Fruit fly (Drosophila melanogaster): ENCODE measurements around the gene Mitofilin.

dm6 chr3R:22057083-22057482, 33.9 kb upstream of the Mitofilin start:
- TF ChIP-seq CG4496 (GFP tag; IDR thresholded peaks at IDR 0.05) (no peak), CG8301 (tag; optimal IDR thresholded peaks at IDR 0.05) (no peak), CG15710 (tag; optimal IDR thresholded peaks at IDR 0.05) (no peak), Snoo (tag; optimal IDR thresholded peaks at IDR 0.05) (no peak), CG17806 (tag; optimal IDR thresholded peaks at IDR 0.05) (no peak), EcR (GFP tag; optimal IDR thresholded peaks at IDR 0.05) (no peak)

Measured in whole organism, pupa.